Fruit fly (Drosophila melanogaster) Kc167 (cell line): ENCODE measurements around the gene Slob.

Experiments
- Myc ChIP-seq: fragments of >200 bp; optimal IDR thresholded peaks from 2 replicates; lab custom pipeline; 2017; ENCODE audit warnings: missing external identifiers
- Sin3A ChIP-seq: fragments of >200 bp; optimal IDR thresholded peaks from 2 replicates; lab custom pipeline; 2018; ENCODE audit warnings: missing external identifiers
- h ChIP-seq: fragments of >200 bp; optimal IDR thresholded peaks from 3 replicates; lab custom pipeline; 2018; ENCODE audit warnings: missing external identifiers
- insv ChIP-seq: fragments of >200 bp; optimal IDR thresholded peaks from 3 replicates; lab custom pipeline; 2018; ENCODE audit warnings: missing external identifiers
- psq ChIP-seq: fragments of >200 bp; optimal IDR thresholded peaks from 2 replicates; lab custom pipeline; 2017; ENCODE audit warnings: missing external identifiers
- ttk ChIP-seq: sonication (Bioruptor generic); optimal IDR thresholded peaks from 2 replicates; lab custom pipeline; 2017; ENCODE audit warnings: missing external identifiers

Gene Slob

DNA sequence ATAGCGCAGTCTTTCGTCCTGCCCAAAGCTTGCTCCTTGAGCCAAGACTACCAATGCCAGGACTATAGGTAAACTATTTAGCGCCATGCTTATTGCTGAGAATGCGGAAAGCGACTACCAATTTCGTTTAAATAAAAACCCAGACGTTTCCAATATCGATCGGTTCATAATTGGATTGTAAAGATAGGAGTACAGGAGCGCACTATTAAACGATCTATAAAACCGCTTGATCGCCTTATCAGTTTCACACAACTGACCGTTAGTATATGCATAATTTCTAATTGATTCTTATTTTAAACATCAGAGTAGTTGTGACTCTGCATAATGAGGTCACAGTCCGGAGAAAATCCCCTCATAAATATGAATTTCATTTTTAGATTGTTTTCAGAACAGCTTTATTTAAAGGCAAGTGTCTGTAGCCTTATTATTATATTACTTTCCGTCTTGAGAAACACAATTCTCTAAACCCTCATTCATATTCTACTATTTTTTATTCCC is 17.8 kb upstream of the Slob start, which contains the start of the genes CG7025 and CG43235:
Gene CG7025, minus strand, starts transcription at position 101 of the 498 bp plus-strand sequence.
Gene CG43235, plus strand, starts transcription at position 448 of the 498 bp plus-strand sequence.
- no peak for TF ChIP-seq ttk

DNA sequence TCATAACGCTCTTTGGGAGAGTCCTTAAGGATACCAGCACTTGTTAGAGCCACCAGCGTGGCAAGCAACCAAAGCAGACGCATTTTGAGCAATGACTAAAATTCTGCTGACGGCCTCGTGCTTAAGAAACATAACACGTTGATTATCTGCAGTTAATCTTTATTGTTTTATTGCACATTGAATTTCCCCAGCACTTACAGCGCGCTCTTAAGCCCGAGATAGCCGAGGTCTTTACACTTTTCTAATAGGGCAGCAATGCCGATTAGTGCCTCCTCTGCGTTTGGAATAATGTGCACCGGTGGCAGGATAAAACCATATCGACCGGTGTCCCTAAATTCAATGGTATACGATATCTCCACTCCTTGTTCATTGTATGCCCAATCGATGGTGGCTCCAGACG is 16.1 kb upstream of the Slob start, which contains the start of gene CG18585:
Gene CG18585, minus strand, starts transcription at position 101 of the 400 bp plus-strand sequence.
- TF ChIP-seq h (lab: Kevin White, UChicago): no peak
- no peak for TF ChIP-seq ttk
- no peak for TF ChIP-seq psq (lab: Kevin White, UChicago)
- TF ChIP-seq Sin3A (lab: Kevin White, UChicago): no peak
- TF ChIP-seq insv: no peak
- no peak for TF ChIP-seq Myc

DNA sequence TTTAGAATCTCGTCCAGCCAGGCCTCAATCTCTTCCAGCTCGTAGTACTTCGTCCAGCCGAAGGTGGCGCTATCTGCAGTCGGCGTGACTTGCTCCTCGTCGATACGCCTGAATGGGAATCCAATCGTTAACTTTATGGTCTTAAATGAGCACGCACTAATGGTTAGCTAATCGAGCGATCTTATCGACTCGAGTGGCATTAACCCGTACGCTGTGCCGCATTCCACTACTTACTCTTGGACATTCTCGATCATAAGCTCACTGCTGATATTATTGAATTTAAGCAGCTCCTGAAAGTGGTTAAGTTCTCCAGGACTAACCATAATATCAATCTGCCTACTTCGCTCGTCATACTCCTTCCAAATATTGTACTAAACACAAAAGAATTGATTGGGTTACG is 15.6 kb upstream of the Slob start:
- TF ChIP-seq Myc (no peak), insv (no peak), psq (lab: Kevin White, UChicago) (no peak), ttk (no peak), h (lab: Kevin White, UChicago) (no peak), Sin3A (lab: Kevin White, UChicago) (no peak)

DNA sequence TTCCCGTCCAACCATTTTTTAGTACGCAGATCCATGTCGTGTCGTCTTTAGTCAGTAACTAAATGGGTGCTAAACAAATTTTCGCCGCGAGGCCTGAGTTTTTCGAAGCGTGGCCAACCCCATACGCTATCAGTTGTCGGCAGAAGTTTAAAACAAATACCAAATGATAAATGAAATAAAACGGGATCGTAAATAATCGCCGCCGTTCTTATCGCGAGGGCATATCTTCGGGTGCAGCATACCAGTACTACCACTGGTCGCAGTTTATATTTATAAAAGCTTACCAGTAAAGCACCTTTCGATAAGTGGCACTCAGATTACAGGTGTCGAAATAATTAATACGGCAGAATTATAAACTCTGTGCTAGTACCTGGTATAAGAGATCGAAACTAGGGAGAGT is 10.4 kb upstream of the Slob start:
- TF ChIP-seq Myc: no peak
- TF ChIP-seq ttk: no peak
- TF ChIP-seq Sin3A (lab: Kevin White, UChicago): no peak
- no peak for TF ChIP-seq psq (lab: Kevin White, UChicago)
- TF ChIP-seq h (lab: Kevin White, UChicago): no peak
- TF ChIP-seq insv: no peak

DNA sequence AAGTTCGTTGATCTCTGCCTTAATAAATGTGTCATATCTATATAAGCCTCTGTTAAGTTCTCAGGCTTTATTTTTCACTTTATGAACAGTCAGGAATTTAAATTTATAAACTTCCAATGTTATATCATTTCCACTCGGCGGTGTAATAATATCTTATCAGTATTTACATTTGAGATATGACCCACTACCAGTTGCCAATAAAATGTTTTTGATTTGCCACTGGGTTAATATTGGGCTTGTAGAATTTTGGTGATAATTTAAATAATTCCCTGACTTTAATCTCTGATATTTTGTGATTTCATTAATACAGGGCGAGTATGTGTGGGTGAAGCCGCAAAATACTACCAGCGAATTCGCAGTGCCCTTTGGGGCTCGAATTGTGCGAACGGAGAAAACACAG is 5.4 kb upstream of the Slob start:
- no peak for TF ChIP-seq ttk
- no peak for TF ChIP-seq Sin3A (lab: Kevin White, UChicago)
- TF ChIP-seq h (lab: Kevin White, UChicago): no peak
- TF ChIP-seq Myc: no peak
- TF ChIP-seq psq (lab: Kevin White, UChicago): no peak
- no peak for TF ChIP-seq insv

DNA sequence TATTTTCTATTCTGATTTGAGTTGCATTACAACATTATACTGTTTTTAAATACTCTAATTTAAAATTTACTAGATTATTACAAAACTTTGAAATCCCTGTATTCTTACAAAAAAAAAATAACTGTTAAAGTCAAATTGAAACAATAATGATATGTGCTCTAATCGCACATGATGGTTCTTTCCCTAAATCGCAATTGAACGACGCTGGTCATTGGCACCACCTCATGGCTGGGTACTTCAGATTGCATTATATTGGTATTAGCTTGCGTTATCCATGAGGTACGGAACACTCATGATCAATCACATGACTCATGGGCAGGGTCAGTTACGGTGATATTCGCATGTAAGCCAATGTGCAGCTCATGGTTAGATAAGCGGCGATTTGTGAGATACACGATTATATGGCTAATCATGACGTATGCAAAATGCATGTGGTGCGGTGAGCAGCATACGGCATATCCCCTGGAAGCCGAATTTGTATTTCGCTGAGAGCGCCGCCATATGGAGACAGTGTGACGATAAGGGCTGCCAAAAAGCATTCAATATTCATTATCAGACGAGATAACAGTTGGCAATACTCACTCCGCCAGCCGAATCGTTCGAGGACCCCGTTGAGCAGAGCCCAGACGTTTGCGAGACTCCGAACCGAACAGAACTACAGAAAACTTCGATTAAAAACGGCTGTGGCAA is 3.4 kb upstream of the Slob start:
- TF ChIP-seq insv (no peak), Myc (no peak), h (lab: Kevin White, UChicago) (no peak), psq (lab: Kevin White, UChicago) (no peak), ttk (no peak), Sin3A (lab: Kevin White, UChicago) (no peak)

DNA sequence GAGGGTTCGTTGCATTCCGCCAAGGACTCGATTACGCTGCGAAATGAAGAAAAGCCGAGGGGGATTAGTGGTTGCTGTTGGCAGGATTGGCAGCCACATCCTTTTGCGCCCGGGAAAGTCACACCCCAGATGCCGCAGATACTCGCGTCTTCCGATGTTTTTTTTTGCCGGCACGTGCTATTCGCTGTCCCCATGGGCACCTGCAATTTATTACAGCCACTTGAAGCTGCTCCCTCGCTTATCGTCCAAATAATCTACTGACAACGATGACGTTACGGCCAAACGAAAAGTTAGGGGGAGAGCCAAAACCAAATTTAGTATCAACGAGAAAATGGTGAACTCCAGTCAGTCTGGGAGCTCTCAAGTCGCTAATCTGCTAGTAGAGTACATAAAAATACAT is 2.1 kb upstream of the Slob start:
- TF ChIP-seq Myc (no peak), insv (no peak)

DNA sequence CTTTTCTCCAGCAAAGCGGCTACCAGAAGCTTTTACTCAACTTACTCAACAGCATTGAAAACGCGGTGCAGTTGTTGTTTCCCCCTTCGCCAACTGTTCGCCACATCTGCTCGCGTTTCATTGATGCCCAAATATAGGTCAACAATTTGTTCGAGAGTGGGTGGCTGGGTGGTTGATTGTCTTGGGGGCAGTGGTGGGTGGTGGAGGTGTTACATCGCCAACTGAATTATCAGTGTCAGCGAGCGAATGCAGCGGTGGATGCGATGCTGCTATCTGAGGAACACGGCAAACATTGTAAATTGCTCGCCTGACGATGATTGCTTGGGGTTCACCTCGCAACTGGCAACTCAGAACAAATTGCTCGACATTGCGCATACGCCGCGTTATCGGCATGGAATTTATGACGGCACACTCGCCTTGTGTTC is 888 bp upstream of the Slob start:
- TF ChIP-seq psq (lab: Kevin White, UChicago): no peak
- TF ChIP-seq Sin3A (lab: Kevin White, UChicago): no peak
- no peak for TF ChIP-seq Myc
- TF ChIP-seq insv: no peak
- no peak for TF ChIP-seq h (lab: Kevin White, UChicago)
- no peak for TF ChIP-seq ttk

DNA sequence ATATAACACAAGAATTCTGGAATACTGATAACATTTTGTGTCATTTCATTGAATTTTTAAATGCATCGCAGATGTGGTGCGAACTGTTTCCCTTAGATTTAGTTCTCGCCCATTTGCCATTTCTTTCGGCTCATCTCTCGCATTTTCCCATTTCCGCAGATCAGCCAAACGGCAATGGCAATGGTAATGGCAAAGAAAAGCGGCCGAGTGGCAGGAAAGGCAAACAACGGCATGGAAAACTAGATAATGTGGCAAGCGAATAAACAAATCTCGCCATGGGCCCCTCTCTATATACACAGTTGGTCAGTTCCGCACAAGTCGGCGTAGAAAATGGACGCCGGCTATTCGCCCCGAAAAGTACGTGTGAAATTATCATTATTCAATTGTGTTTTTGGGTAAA is 9.1 kb downstream of the Slob start, which contains the start of gene Myo28B1:
Gene Myo28B1, plus strand, starts transcription at position 301 of the 400 bp plus-strand sequence.
- no peak for TF ChIP-seq Sin3A (lab: Kevin White, UChicago)
- TF ChIP-seq ttk: no peak
- no peak for TF ChIP-seq psq (lab: Kevin White, UChicago)
- TF ChIP-seq h (lab: Kevin White, UChicago): no peak
- TF ChIP-seq Myc: no peak
- TF ChIP-seq insv: no peak

DNA sequence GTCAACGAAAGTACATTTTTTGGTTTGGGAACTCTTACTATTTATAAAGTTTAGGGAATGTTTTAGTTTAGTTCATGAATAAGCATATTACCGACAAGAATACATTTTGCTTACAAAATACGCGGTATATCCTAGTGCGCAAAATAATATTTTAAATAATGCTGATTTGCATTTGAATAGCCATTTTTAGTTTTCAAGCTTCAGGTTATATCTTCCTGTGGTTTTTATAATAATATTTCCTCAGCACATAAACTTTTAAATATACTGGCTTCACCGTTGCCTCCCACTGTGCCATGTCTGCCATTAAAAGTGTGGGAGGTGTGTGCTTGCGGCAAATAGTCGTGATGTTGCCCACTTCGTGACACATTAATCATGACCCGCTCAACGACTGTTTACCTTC is 14.8 kb downstream of the Slob start:
- no peak for TF ChIP-seq h (lab: Kevin White, UChicago)

DNA sequence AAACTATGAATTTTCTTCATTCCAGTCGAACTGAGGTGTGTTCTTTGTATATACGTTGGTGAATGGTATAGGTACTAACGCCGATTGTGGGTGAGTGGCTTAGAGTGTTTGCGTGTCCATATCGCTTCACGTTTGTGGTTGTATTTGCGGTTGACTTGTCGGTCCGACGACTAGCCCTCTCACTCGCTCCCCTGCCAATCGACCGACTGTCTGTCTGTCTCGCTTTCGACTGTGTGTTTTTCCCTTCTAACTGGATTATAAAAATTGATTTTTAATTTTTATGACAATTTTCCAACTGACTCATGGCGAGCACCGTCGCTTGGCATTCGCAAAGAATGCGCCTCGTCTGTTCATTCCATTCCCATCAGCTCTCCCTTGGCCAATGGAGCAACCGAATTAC is 15.3 kb downstream of the Slob start:
- TF ChIP-seq h (lab: Kevin White, UChicago) (no peak), psq (lab: Kevin White, UChicago) (no peak), Myc (no peak), Sin3A (lab: Kevin White, UChicago) (no peak), insv (no peak), ttk (no peak)

DNA sequence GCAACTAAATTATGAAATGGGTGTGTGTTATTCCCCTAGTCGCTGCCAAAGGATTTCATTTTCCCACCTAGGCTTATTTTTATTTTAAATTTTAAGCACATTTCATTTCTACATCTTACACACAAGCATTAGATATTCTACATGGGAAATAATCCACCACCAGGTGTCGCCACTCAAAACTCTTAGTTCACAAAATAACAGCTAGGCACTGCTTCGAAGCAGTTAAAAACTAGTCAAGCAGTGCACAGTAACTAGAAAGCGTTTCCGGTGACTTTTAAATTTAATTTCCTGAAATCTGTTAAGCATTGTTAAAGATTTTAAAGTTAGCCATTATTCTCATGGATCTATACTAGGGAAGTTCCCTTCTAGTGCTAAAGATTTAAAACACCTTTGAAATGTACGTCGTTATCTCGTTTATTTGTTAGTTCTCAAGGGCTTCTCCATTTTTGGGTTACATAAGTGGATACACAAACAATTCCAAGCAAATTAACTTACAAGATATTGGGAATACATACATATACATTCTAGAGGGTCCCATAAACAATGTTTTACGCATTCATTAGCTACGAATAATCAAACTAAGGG is 33.2 kb downstream of the Slob start:
- TF ChIP-seq insv: no peak
- no peak for TF ChIP-seq Sin3A (lab: Kevin White, UChicago)
- TF ChIP-seq psq (lab: Kevin White, UChicago): no peak
- TF ChIP-seq Myc: no peak
- no peak for TF ChIP-seq h (lab: Kevin White, UChicago)
- no peak for TF ChIP-seq ttk

DNA sequence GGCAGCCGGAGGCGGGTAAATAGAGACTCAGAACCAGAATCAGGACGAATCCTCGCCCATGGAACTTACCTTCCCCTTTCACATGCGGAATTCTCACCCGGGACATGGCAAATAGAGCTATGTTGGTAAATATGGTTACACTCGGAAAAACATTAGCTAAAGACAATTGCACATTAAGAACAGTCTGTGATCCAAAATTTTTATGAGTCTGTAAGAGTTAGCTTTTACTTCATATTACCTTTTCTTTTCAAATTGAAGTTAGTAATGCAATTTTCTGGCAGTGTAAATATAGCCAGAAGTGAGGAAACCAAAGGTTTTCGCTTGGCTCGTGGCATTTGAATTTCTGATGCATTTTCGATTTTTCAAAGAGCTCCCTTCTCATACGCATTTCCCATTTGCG is 39.7 kb downstream of the Slob start:
- TF ChIP-seq insv: no peak
- no peak for TF ChIP-seq ttk
- TF ChIP-seq Myc: no peak

DNA sequence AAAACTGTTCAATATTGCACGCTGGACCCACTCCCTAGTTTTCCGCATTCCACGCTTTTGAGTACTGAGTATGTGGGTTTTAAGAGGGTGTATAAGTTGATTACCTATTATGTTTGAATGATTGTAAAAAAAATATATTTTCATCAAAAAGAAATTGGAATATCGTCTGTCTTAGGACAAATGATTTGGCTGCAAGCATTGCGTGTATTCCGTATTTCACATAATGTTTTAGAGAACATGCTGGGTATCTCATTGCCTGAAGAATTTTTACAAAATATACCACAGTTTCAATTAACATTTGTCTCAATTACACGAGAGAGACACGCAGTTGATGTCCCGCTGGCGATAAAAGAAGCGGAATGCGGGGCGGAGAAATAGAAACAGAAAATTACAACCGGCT is 42.1 kb downstream of the Slob start:
- TF ChIP-seq Sin3A (lab: Kevin White, UChicago) (no peak), h (lab: Kevin White, UChicago) (no peak), Myc (no peak)
